Worm (Caenorhabditis elegans): ENCODE results near the gene kqt-1.

DNA sequence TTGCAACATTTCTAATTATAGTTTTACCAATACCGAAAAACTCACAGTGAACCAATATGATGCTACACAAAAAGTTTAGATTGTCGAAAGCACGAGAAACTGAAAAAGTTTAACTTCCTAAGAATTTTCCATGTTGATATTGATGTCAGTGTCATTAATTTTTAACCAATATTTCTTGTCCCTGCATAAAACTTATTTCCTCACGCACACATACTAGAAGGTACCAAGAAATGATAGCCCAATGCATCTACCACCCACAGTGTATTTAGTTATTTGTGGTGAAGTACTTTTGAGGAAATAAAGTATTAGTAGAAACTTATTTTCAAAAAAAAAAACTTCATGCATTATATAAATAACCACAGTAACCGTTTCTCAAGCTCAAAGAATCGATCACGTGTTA lies 12.6 kb downstream of the kqt-1 start, which contains the start of gene aexr-2:
- TF ChIP-seq W03F9.2 (tag; optimal IDR thresholded peaks at IDR 0.05) (no peak), him-1 (tag; optimal IDR thresholded peaks at IDR 0.05) (no peak)

All from whole organism, L4/young adult.